Worm (Caenorhabditis elegans) whole organism, young adult: ENCODE results near the gene nspc-1.

Source experiments
- D2030.7 ChIP-seq: fragments of 200-800 bp; sonication (Bioruptor generic); IDR thresholded peaks from 2 replicates; pipeline ENCODE4 v1.3.6; 2022; ENCODE audit warnings: missing genetic modification reagents, missing genetic modification characterization, missing compliant biosample characterization
- F55B11.4 ChIP-seq: sonication (generic microtip); optimal IDR thresholded peaks from 2 replicates; lab custom pipeline; 2016; ENCODE audit warnings: missing compliant biosample characterization, missing genetic modification characterization, borderline replicate concordance; ENCODE audit not compliant: insufficient read depth
- athp-1 ChIP-seq: sonication (generic microtip); optimal IDR thresholded peaks from 2 replicates; lab custom pipeline; 2017; ENCODE audit warnings: mild to moderate bottlenecking, missing genetic modification characterization, missing compliant biosample characterization
- ceh-58 ChIP-seq: fragments of 200-800 bp; sonication (Bioruptor generic); IDR thresholded peaks from 2 replicates; pipeline ENCODE4 v1.3.6; 2022; ENCODE audit warnings: missing genetic modification characterization, missing compliant biosample characterization
- egl-18 ChIP-seq: fragments of 200-800 bp; sonication (Bioruptor generic); IDR thresholded peaks from 2 replicates; pipeline ENCODE4 v1.3.6; 2022; ENCODE audit warnings: missing genetic modification reagents, missing genetic modification characterization, missing compliant biosample characterization
- madf-6 ChIP-seq: fragments of 200-800 bp; sonication (Bioruptor generic); IDR thresholded peaks from 2 replicates; pipeline ENCODE4 v1.3.6; 2022; ENCODE audit warnings: missing genetic modification reagents, missing genetic modification characterization, missing compliant biosample characterization
- sea-2 ChIP-seq: fragments of 200-800 bp; sonication (Bioruptor generic); IDR thresholded peaks from 2 replicates; pipeline ENCODE4 v1.3.6; 2022; ENCODE audit warnings: missing genetic modification characterization, missing compliant biosample characterization

Gene nspc-1

ce11 chrX:8489415-8489814, 45.5 kb downstream of the nspc-1 start (continued):
- no peak for TF ChIP-seq D2030.7 (GFP tag; lab: Robert Waterston, UW)

ce11 chrX:8485392-8485791, 49.5 kb downstream of the nspc-1 start:
- TF ChIP-seq athp-1 (tag; lab: Kevin White, UChicago): no peak
- no peak for TF ChIP-seq sea-2
- TF ChIP-seq egl-18 (GFP tag; lab: Robert Waterston, UW): no peak
- no peak for TF ChIP-seq madf-6
- TF ChIP-seq F55B11.4: no peak
- no peak for TF ChIP-seq ceh-58 (GFP tag; lab: Robert Waterston, UW)
